Fruit fly (Drosophila melanogaster): Measurements from ENCODE around the gene SecS.

Gene SecS

DNA sequence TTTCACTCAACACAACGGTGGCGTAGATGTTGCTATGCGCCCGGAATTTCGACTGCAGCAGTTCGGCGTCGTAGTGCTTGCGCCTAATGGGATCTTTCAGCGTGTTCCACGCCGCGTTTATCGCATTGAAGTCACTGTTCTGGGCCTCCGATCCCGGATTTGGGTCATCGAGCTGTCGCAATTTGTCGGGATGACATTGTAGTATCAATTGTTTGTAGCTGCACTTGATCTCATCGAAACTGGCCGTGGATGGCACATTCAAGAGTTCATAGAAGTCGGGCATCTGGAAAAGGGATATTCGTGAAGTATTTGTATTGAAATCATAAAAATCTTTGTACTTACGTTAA is 21.1 kb downstream of the SecS start:
- no peak for TF ChIP-seq D1 (tag; optimal IDR thresholded peaks at IDR 0.05)
- no peak for TF ChIP-seq CG8159 (tag; optimal IDR thresholded peaks at IDR 0.05)
- TF ChIP-seq Pif1B (GFP tag; optimal IDR thresholded peaks at IDR 0.05): no peak
- no peak for TF ChIP-seq CG17806 (tag; optimal IDR thresholded peaks at IDR 0.05)
- no peak for TF ChIP-seq Ets98B (GFP tag; IDR thresholded peaks at IDR 0.05)
- TF ChIP-seq CG15710 (tag; optimal IDR thresholded peaks at IDR 0.05): no peak
- no peak for TF ChIP-seq Pif1A (GFP tag; optimal IDR thresholded peaks at IDR 0.05)
- TF ChIP-seq Snoo (tag; optimal IDR thresholded peaks at IDR 0.05): no peak
- TF ChIP-seq CG32121 (GFP tag; IDR thresholded peaks at IDR 0.05): no peak
- TF ChIP-seq gl (tag; optimal IDR thresholded peaks at IDR 0.05): no peak
- TF ChIP-seq CG34367 (tag; optimal IDR thresholded peaks at IDR 0.05): no peak
- TF ChIP-seq CG8301 (tag; optimal IDR thresholded peaks at IDR 0.05): no peak
- TF ChIP-seq rn (GFP tag; IDR thresholded peaks at IDR 0.05): no peak
- TF ChIP-seq EcR (GFP tag; optimal IDR thresholded peaks at IDR 0.05): no peak
- no peak for TF ChIP-seq CG13204 (GFP tag; optimal IDR thresholded peaks at IDR 0.05)

- TF ChIP-seq Pif1B (GFP tag; optimal IDR thresholded peaks at IDR 0.05) (peak; percentile 38), CG8159 (tag; optimal IDR thresholded peaks at IDR 0.05) (no peak), Pif1A (GFP tag; optimal IDR thresholded peaks at IDR 0.05) (peak; percentile 21), D1 (tag; optimal IDR thresholded peaks at IDR 0.05) (no peak), EcR (GFP tag; optimal IDR thresholded peaks at IDR 0.05) (peak; percentile 25), gl (tag; optimal IDR thresholded peaks at IDR 0.05) (peak; percentile 27)
Observed at dm6 chr3R:5622985-5623630, 21.9 kb downstream of the SecS start.

- TF ChIP-seq CG17806 (tag; optimal IDR thresholded peaks at IDR 0.05) (peak; percentile 34), CG34367 (tag; optimal IDR thresholded peaks at IDR 0.05) (peak; percentile 83), CG10348 (GFP tag; IDR thresholded peaks at IDR 0.05) (no peak), CG8159 (tag; optimal IDR thresholded peaks at IDR 0.05) (no peak), rn (GFP tag; IDR thresholded peaks at IDR 0.05) (no peak), CG9948 (tag; optimal IDR thresholded peaks at IDR 0.05) (peak; percentile 22), D1 (tag; optimal IDR thresholded peaks at IDR 0.05) (no peak), gl (tag; optimal IDR thresholded peaks at IDR 0.05) (peak; percentile 72), Snoo (tag; optimal IDR thresholded peaks at IDR 0.05) (peak; percentile 94), Pif1A (GFP tag; optimal IDR thresholded peaks at IDR 0.05) (no peak), CG8301 (tag; optimal IDR thresholded peaks at IDR 0.05) (peak; percentile 42), EcR (GFP tag; optimal IDR thresholded peaks at IDR 0.05) (no peak), CG32121 (GFP tag; IDR thresholded peaks at IDR 0.05) (no peak), CG15710 (tag; optimal IDR thresholded peaks at IDR 0.05) (peak; percentile 63), Ets98B (GFP tag; IDR thresholded peaks at IDR 0.05) (no peak), CG12605 (GFP tag; IDR thresholded peaks at IDR 0.05) (no peak)
Observed at dm6 chr3R:5624115-5624878, 23.1 kb downstream of the SecS start, which contains the start of the genes Dph4, Spec2 and RpL13A. TSS of gene Dph4 (minus strand) at chr3R:5624125. TSS of gene Spec2 (minus strand) at chr3R:5624125. TSS of gene RpL13A (plus strand) at chr3R:5624474.

- TF ChIP-seq CG8159 (tag; optimal IDR thresholded peaks at IDR 0.05): no peak
- TF ChIP-seq CG17806 (tag; optimal IDR thresholded peaks at IDR 0.05): no peak
- TF ChIP-seq D1 (tag; optimal IDR thresholded peaks at IDR 0.05): no peak
- no peak for TF ChIP-seq CG13204 (GFP tag; optimal IDR thresholded peaks at IDR 0.05)
Observed at dm6 chr3R:5627552-5627951, 26.3 kb downstream of the SecS start, which contains the start of gene CG31551. TSS of gene CG31551 (plus strand) at chr3R:5627852.

DNA sequence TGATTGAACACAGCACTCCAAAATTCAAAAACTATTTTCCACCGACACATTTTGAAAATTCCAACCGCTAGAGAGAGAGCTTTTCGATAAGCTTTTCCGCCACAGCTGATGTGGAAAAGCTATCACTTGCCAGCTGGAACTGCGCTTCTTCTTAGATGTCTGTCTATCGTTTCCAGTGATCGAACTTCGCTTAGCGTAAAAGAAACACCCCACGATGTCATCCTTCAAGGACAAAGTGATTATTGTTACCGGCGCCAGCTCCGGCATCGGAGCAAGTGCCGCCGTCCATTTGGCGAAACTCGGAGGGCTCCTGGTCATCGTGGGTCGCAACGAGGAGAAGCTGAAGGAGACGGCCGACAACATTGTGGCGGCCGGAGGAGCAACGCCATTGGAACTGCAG is 30.9 kb downstream of the SecS start, which contains the start of gene CG31549:
CG31549 (plus strand) TSS at position 11 of the 400 bp plus-strand sequence.
- no peak for TF ChIP-seq fd96Ca (GFP tag; IDR thresholded peaks at IDR 0.05)
- no peak for TF ChIP-seq Pif1B (GFP tag; optimal IDR thresholded peaks at IDR 0.05)
- TF ChIP-seq CG13204 (GFP tag; optimal IDR thresholded peaks at IDR 0.05): no peak
- no peak for TF ChIP-seq CG8301 (tag; optimal IDR thresholded peaks at IDR 0.05)
- TF ChIP-seq CG9948 (tag; optimal IDR thresholded peaks at IDR 0.05): no peak
- TF ChIP-seq CG17806 (tag; optimal IDR thresholded peaks at IDR 0.05): no peak
- TF ChIP-seq CG14655 (GFP tag; optimal IDR thresholded peaks at IDR 0.05): no peak
- no peak for TF ChIP-seq CG8159 (tag; optimal IDR thresholded peaks at IDR 0.05)

DNA sequence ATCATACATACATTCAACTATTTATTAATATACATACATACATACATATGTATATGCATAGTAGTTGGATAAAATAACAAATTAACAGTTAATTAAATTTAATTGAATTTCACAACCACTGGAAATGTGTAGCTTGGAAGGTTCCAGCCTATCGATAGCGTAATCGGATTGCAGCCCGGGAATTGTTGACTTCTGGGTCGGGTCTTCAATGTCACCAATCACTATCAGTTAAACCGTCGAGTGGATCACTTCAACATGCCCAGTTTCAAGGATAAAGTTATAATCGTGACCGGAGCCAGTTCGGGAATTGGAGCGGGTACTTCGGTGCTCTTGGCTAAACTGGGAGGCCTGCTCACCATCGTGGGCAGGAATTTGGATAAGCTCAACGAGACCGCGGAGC is 32.2 kb downstream of the SecS start, which contains the start of gene CG12171:
CG12171 (plus strand) TSS at position 191 of the 400 bp plus-strand sequence.
- TF ChIP-seq D1 (tag; optimal IDR thresholded peaks at IDR 0.05) (no peak), Snoo (tag; optimal IDR thresholded peaks at IDR 0.05) (no peak), EcR (GFP tag; optimal IDR thresholded peaks at IDR 0.05) (peak; percentile 18)

DNA sequence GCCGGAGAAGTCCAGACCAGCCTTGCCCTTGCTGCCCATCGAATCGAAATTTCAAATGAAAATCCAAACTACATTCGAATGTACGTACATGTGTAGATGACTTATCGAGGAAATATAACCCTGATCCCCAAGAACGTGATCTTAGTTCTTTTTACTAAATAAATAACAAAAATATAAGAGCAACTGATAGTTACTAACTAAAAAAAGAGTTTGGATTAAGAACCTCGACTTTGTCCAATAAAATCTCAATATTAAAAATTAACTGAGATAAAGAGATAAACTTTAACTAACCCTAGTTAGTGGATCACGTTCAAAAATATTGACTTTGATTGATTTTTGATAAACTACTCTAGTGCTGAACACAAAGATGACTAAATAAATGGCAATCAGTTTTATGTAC is 34.3 kb downstream of the SecS start, which contains the start of gene CG31546:
CG31546 (minus strand) TSS at position 101 of the 400 bp plus-strand sequence.
- TF ChIP-seq CG12605 (GFP tag; IDR thresholded peaks at IDR 0.05): no peak
- TF ChIP-seq CG14655 (GFP tag; optimal IDR thresholded peaks at IDR 0.05): no peak
- TF ChIP-seq CG17806 (tag; optimal IDR thresholded peaks at IDR 0.05): no peak
- TF ChIP-seq fd96Ca (GFP tag; IDR thresholded peaks at IDR 0.05): no peak
- TF ChIP-seq Pif1A (GFP tag; optimal IDR thresholded peaks at IDR 0.05): no peak
- no peak for TF ChIP-seq CG32121 (GFP tag; IDR thresholded peaks at IDR 0.05)
- no peak for TF ChIP-seq Snoo (tag; optimal IDR thresholded peaks at IDR 0.05)
- no peak for TF ChIP-seq CG13204 (GFP tag; optimal IDR thresholded peaks at IDR 0.05)

All from whole organism, pupa.